Fruit fly (Drosophila melanogaster) whole organism, embryonic: ENCODE results near the gene CG7889.

Experiments used
- Ada2b ChIP-seq: fragments of 200-800 bp; sonication (Bioruptor generic); IDR thresholded peaks from 2 replicates; pipeline ENCODE4 v1.3.6; 2022; ENCODE audit warnings: missing biosample characterization, missing genetic modification characterization
- Atf-2 ChIP-seq: fragments of 200-800 bp; sonication (Bioruptor generic); optimal IDR thresholded peaks from 2 replicates; lab custom pipeline; 2016; ENCODE audit warnings: missing biosample characterization, missing genetic modification characterization
- B-H2 ChIP-seq: fragments of 200-800 bp; sonication (Bioruptor generic); optimal IDR thresholded peaks from 2 replicates; lab custom pipeline; 2018; ENCODE audit warnings: missing biosample characterization, mild to moderate bottlenecking, missing genetic modification characterization
- Bdp1 ChIP-seq: fragments of 200-800 bp; sonication (Bioruptor generic); optimal IDR thresholded peaks from 3 replicates; lab custom pipeline; 2016; ENCODE audit warnings: missing biosample characterization, missing genetic modification characterization
- Bgb ChIP-seq: fragments of 200-800 bp; sonication (Bioruptor generic); IDR thresholded peaks from 2 replicates; pipeline ENCODE4 v1.3.6; 2022; ENCODE audit warnings: missing biosample characterization, missing genetic modification characterization; ENCODE audit not compliant: partially characterized antibody
- C15 ChIP-seq: fragments of 200-800 bp; sonication (Bioruptor generic); IDR thresholded peaks from 3 replicates; pipeline ENCODE4 v1.3.6; 2022; ENCODE audit warnings: missing biosample characterization, missing genetic modification characterization
- CG13775 ChIP-seq: fragments of 200-800 bp; sonication (Bioruptor generic); optimal IDR thresholded peaks from 3 replicates; lab custom pipeline; 2017; ENCODE audit warnings: missing biosample characterization, mild to moderate bottlenecking, missing genetic modification characterization
- CG15269 ChIP-seq: fragments of 200-800 bp; sonication (Bioruptor generic); optimal IDR thresholded peaks from 2 replicates; lab custom pipeline; 2018; ENCODE audit warnings: missing biosample characterization, mild to moderate bottlenecking, missing genetic modification characterization, moderate library complexity
- CG17186 ChIP-seq: fragments of 200-800 bp; sonication (Bioruptor generic); optimal IDR thresholded peaks from 3 replicates; lab custom pipeline; 2017; ENCODE audit warnings: missing biosample characterization, missing genetic modification reagents, missing genetic modification characterization
- CG1792 ChIP-seq: fragments of 200-800 bp; sonication (Bioruptor generic); optimal IDR thresholded peaks from 2 replicates; lab custom pipeline; 2016; ENCODE audit warnings: missing biosample characterization, missing genetic modification characterization
- CG30431 ChIP-seq: fragments of 200-800 bp; sonication (Bioruptor generic); optimal IDR thresholded peaks from 2 replicates; lab custom pipeline; 2017; ENCODE audit warnings: missing biosample characterization, missing genetic modification characterization
- CG4282 ChIP-seq: fragments of 200-800 bp; sonication (Bioruptor generic); optimal IDR thresholded peaks from 2 replicates; lab custom pipeline; 2016; ENCODE audit warnings: missing biosample characterization, missing genetic modification characterization
- CG5245 ChIP-seq: fragments of 200-800 bp; sonication (Bioruptor generic); optimal IDR thresholded peaks from 3 replicates; lab custom pipeline; 2016; ENCODE audit warnings: missing biosample characterization, missing genetic modification characterization
- CG6654 ChIP-seq: fragments of 200-800 bp; sonication (Bioruptor generic); optimal IDR thresholded peaks from 2 replicates; lab custom pipeline; 2017; ENCODE audit warnings: missing biosample characterization, mild to moderate bottlenecking, missing genetic modification characterization
- CG6765 ChIP-seq: fragments of 200-800 bp; sonication (Bioruptor generic); optimal IDR thresholded peaks from 3 replicates; lab custom pipeline; 2017; ENCODE audit warnings: missing biosample characterization, mild to moderate bottlenecking, missing genetic modification characterization
- CG7786 ChIP-seq: fragments of 200-800 bp; sonication (Bioruptor generic); optimal IDR thresholded peaks from 2 replicates; lab custom pipeline; 2016; ENCODE audit warnings: missing biosample characterization, missing genetic modification characterization
- CG8281 ChIP-seq: fragments of 200-800 bp; sonication (Bioruptor generic); optimal IDR thresholded peaks from 2 replicates; lab custom pipeline; 2018; ENCODE audit warnings: missing biosample characterization, mild to moderate bottlenecking, missing genetic modification characterization, moderate library complexity
- CkIIα-i1 ChIP-seq: fragments of 200-800 bp; sonication (Bioruptor generic); IDR thresholded peaks from 2 replicates; pipeline ENCODE4 v1.3.6; 2022; ENCODE audit warnings: missing biosample characterization, missing genetic modification characterization
- HmgZ ChIP-seq: fragments of 200-800 bp; sonication (Bioruptor generic); optimal IDR thresholded peaks from 2 replicates; lab custom pipeline; 2018; ENCODE audit warnings: missing biosample characterization, mild to moderate bottlenecking, missing genetic modification characterization
- Lim3 ChIP-seq: fragments of 200-800 bp; sonication (Bioruptor generic); IDR thresholded peaks from 2 replicates; pipeline ENCODE4 v1.3.6; 2022; ENCODE audit warnings: missing biosample characterization, missing genetic modification characterization
- MBD-R2 ChIP-seq: fragments of 200-800 bp; sonication (Bioruptor generic); IDR thresholded peaks from 2 replicates; pipeline ENCODE4 v1.3.6; 2022; ENCODE audit warnings: missing biosample characterization, missing genetic modification characterization
- Mes4 ChIP-seq: fragments of 200-800 bp; sonication (Bioruptor generic); optimal IDR thresholded peaks from 2 replicates; lab custom pipeline; 2016; ENCODE audit warnings: missing biosample characterization, missing genetic modification characterization
- NFAT ChIP-seq: fragments of 200-800 bp; sonication (Bioruptor generic); IDR thresholded peaks from 2 replicates; pipeline ENCODE4 v1.3.6; 2022; ENCODE audit warnings: missing biosample characterization, missing genetic modification characterization
- Nf-YA ChIP-seq: fragments of 200-800 bp; sonication (Bioruptor generic); IDR thresholded peaks from 2 replicates; pipeline ENCODE4 v1.3.6; 2022; ENCODE audit warnings: missing biosample characterization, missing genetic modification characterization
- NfI ChIP-seq: fragments of 200-800 bp; sonication (Bioruptor generic); optimal IDR thresholded peaks from 3 replicates; lab custom pipeline; 2018; ENCODE audit warnings: missing biosample characterization, mild to moderate bottlenecking, missing genetic modification characterization, moderate library complexity
- Oaz ChIP-seq: fragments of 200-800 bp; sonication (Bioruptor generic); IDR thresholded peaks from 2 replicates; pipeline ENCODE4 v1.3.6; 2022; ENCODE audit warnings: missing biosample characterization, missing genetic modification characterization
- Sox100B ChIP-seq: fragments of 200-800 bp; sonication (Bioruptor generic); optimal IDR thresholded peaks from 3 replicates; lab custom pipeline; 2018; ENCODE audit warnings: missing biosample characterization, mild to moderate bottlenecking, missing genetic modification characterization
- Sox102F ChIP-seq: fragments of 200-800 bp; sonication (Bioruptor generic); optimal IDR thresholded peaks from 2 replicates; lab custom pipeline; 2018; ENCODE audit warnings: missing biosample characterization, mild to moderate bottlenecking, missing genetic modification characterization, moderate library complexity
- bbx ChIP-seq: fragments of 200-800 bp; sonication (Bioruptor generic); IDR thresholded peaks from 2 replicates; pipeline ENCODE4 v1.3.6; 2022; ENCODE audit warnings: missing biosample characterization, missing genetic modification characterization; ENCODE audit not compliant: partially characterized antibody
- cg ChIP-seq: fragments of 200-800 bp; sonication (Bioruptor generic); optimal IDR thresholded peaks from 3 replicates; lab custom pipeline; 2019; ENCODE audit warnings: missing biosample characterization, mild to moderate bottlenecking, missing genetic modification characterization, moderate library complexity
- chinmo ChIP-seq: fragments of 200-800 bp; sonication (Bioruptor generic); IDR thresholded peaks from 4 replicates; pipeline ENCODE4 v1.3.6; 2022; ENCODE audit warnings: missing biosample characterization, missing genetic modification characterization; ENCODE audit not compliant: partially characterized antibody
- chm ChIP-seq: fragments of 200-800 bp; sonication (Bioruptor generic); IDR thresholded peaks from 2 replicates; pipeline ENCODE4 v1.3.6; 2022; ENCODE audit warnings: missing biosample characterization, missing genetic modification characterization
- chn ChIP-seq: fragments of 200-800 bp; sonication (Bioruptor generic); optimal IDR thresholded peaks from 2 replicates; lab custom pipeline; 2016; ENCODE audit warnings: missing biosample characterization, missing genetic modification characterization
- danr ChIP-seq: fragments of 200-800 bp; sonication (Bioruptor generic); IDR thresholded peaks from 2 replicates; pipeline ENCODE4 v1.3.6; 2022; ENCODE audit warnings: missing biosample characterization, missing genetic modification characterization
- ems ChIP-seq: fragments of 200-800 bp; sonication (Bioruptor generic); optimal IDR thresholded peaks from 3 replicates; lab custom pipeline; 2016; ENCODE audit warnings: missing biosample characterization, missing genetic modification characterization
- eyg ChIP-seq: fragments of 200-800 bp; sonication (Bioruptor generic); optimal IDR thresholded peaks from 3 replicates; lab custom pipeline; 2016; ENCODE audit warnings: missing biosample characterization, missing genetic modification characterization
- fd3F ChIP-seq: fragments of 200-800 bp; sonication (Bioruptor generic); optimal IDR thresholded peaks from 2 replicates; lab custom pipeline; 2018; ENCODE audit warnings: missing biosample characterization, mild to moderate bottlenecking, missing genetic modification characterization, moderate library complexity
- gcm2 ChIP-seq: fragments of 200-800 bp; sonication (Bioruptor generic); optimal IDR thresholded peaks from 2 replicates; lab custom pipeline; 2016; ENCODE audit warnings: missing biosample characterization, missing genetic modification characterization
- gfzf ChIP-seq: fragments of 200-800 bp; sonication (Bioruptor generic); optimal IDR thresholded peaks from 2 replicates; lab custom pipeline; 2016; ENCODE audit warnings: missing biosample characterization, mild to moderate bottlenecking, missing genetic modification characterization, moderate library complexity
- h ChIP-seq: fragments of >200 bp; optimal IDR thresholded peaks from 2 replicates; lab custom pipeline; 2017
- insv ChIP-seq, 2 experiments: fragments of 200-800 bp; sonication (Bioruptor generic); optimal IDR thresholded peaks; 3 replicates each; lab custom pipeline; 2016 to 2018; ENCODE audit warnings: missing biosample characterization in 2 of 2, missing genetic modification characterization in 2 of 2
- jing ChIP-seq: fragments of 200-800 bp; sonication (Bioruptor generic); optimal IDR thresholded peaks from 2 replicates; lab custom pipeline; 2018; ENCODE audit warnings: missing biosample characterization, mild to moderate bottlenecking, missing genetic modification characterization
- lola ChIP-seq, 3 experiments: fragments of >200 bp in 2 of 3; fragments of 200-800 bp in 1 of 3; sonication (Bioruptor generic) in 1 of 3; optimal IDR thresholded peaks; 2 replicates each; lab custom pipeline; 2017 to 2019; ENCODE audit warnings: missing biosample characterization in 3 of 3, missing genetic modification characterization in 3 of 3, mild to moderate bottlenecking in 1 of 3, moderate library complexity in 1 of 3
- otp ChIP-seq: fragments of 200-800 bp; sonication (Bioruptor generic); IDR thresholded peaks from 3 replicates; pipeline ENCODE4, ENCODE4 v1.3.6; 2022; ENCODE audit warnings: missing biosample characterization, missing genetic modification characterization
- pan ChIP-seq, 4 experiments: fragments of >200 bp in 3 of 4; fragments of 200-800 bp in 1 of 4; sonication (Bioruptor generic) in 1 of 4; optimal IDR thresholded peaks in 3 of 4; IDR thresholded peaks in 1 of 4; 2 replicates each; pipeline versions ENCODE4 v1.3.6 to Lab custom; 2017 to 2022; ENCODE audit warnings: missing biosample characterization in 2 of 4, missing genetic modification characterization in 2 of 4, mixed read lengths in 1 of 4
- pzg ChIP-seq: fragments of 200-800 bp; sonication (Bioruptor generic); optimal IDR thresholded peaks from 3 replicates; lab custom pipeline; 2018; ENCODE audit warnings: missing biosample characterization, mild to moderate bottlenecking, missing genetic modification characterization, moderate library complexity
- ranshi ChIP-seq: fragments of 200-800 bp; sonication (Bioruptor generic); IDR thresholded peaks from 2 replicates; pipeline ENCODE4 v1.3.6; 2022; ENCODE audit warnings: missing biosample characterization, missing genetic modification characterization
- sisA ChIP-seq: fragments of 200-800 bp; sonication (Bioruptor generic); IDR thresholded peaks from 2 replicates; pipeline ENCODE4 v1.3.6; 2022; ENCODE audit warnings: missing biosample characterization, missing genetic modification characterization
- sob ChIP-seq: fragments of 200-800 bp; sonication (Bioruptor generic); IDR thresholded peaks from 2 replicates; pipeline ENCODE4 v1.3.6; 2022; ENCODE audit warnings: missing biosample characterization, missing genetic modification characterization
- wek ChIP-seq: fragments of 200-800 bp; sonication (Bioruptor generic); optimal IDR thresholded peaks from 3 replicates; lab custom pipeline; 2018; ENCODE audit warnings: missing biosample characterization, mild to moderate bottlenecking, missing genetic modification characterization, moderate library complexity

Gene CG7889

dm6 chrX:19268484-19269068, 25.1 kb downstream of the CG7889 start, which contains the start of gene CG8010 (continued):
- TF ChIP-seq gcm2 (GFP tag; lab: Kevin White, UChicago) (no peak), CG8281 (tag; lab: Kevin White, UChicago) (no peak), gfzf (GFP tag; lab: Kevin White, UChicago) (peak; percentile 35), danr (no peak), HmgZ (tag; lab: Kevin White, UChicago) (peak; percentile 56), CG17186 (GFP tag; lab: Kevin White, UChicago) (peak; percentile 48), bbx (GFP tag; lab: Robert Waterston, UW) (peak; percentile 63), insv (GFP tag; optimal IDR thresholded peaks at IDR 0.05; lab: Kevin White, UChicago) (no peak), B-H2 (peak; percentile 21), sisA (GFP tag; lab: Robert Waterston, UW) (no peak), CkIIα-i1 (GFP tag; lab: Robert Waterston, UW) (no peak), jing (GFP tag; lab: Kevin White, UChicago) (no peak), C15 (GFP tag; lab: Robert Waterston, UW) (no peak), Mes4 (GFP tag; lab: Kevin White, UChicago) (no peak), cg (GFP tag; lab: Kevin White, UChicago) (no peak), ems (peak; percentile 68), NFAT (GFP tag; lab: Robert Waterston, UW) (0 out of 2 replicates have a peak, but pooled peaks have one; percentile 9), chm (GFP tag; lab: Robert Waterston, UW) (peak; percentile 48; the same call in 1 of the 2 replicates), CG6654 (GFP tag; lab: Kevin White, UChicago) (no peak), CG30431 (GFP tag; lab: Kevin White, UChicago) (no peak), NfI (GFP tag; lab: Kevin White, UChicago) (no peak), lola (GFP tag; optimal IDR thresholded peaks at IDR 0.05; lab: Kevin White, UChicago) (no peak), CG13775 (GFP tag; lab: Kevin White, UChicago) (no peak), Atf-2 (GFP tag; lab: Kevin White, UChicago) (no peak), otp (0 out of 3 replicates have a peak, but pooled peaks have one; percentile 17), CG15269 (tag; lab: Kevin White, UChicago) (no peak), wek (GFP tag; lab: Kevin White, UChicago) (no peak), fd3F (GFP tag; lab: Kevin White, UChicago) (no peak), CG4282 (GFP tag; lab: Kevin White, UChicago) (no peak), CG6765 (no peak), MBD-R2 (GFP tag; lab: Robert Waterston, UW) (peak; percentile 89), Ada2b (no peak), Bdp1 (GFP tag; lab: Kevin White, UChicago) (no peak), chinmo (GFP tag; lab: Robert Waterston, UW) (0 out of 4 replicates have a peak, but pooled peaks have one; percentile 67), CG1792 (GFP tag; lab: Kevin White, UChicago) (no peak), Sox102F (GFP tag; lab: Kevin White, UChicago) (no peak), Oaz (GFP tag; lab: Robert Waterston, UW) (no peak), eyg (GFP tag; lab: Kevin White, UChicago) (no peak), sob (GFP tag; lab: Robert Waterston, UW) (0 out of 2 replicates have a peak, but pooled peaks have one; percentile 24), Sox100B (GFP tag; lab: Kevin White, UChicago) (no peak), Bgb (GFP tag; lab: Robert Waterston, UW) (peak; percentile 52; the same call in 1 of the 2 replicates), h (lab: Kevin White, UChicago) (no peak), ranshi (GFP tag; lab: Robert Waterston, UW) (0 out of 2 replicates have a peak, but pooled peaks have one; percentile 34), CG7786 (GFP tag; lab: Kevin White, UChicago) (no peak), Nf-YA (GFP tag; lab: Robert Waterston, UW) (peak; percentile 39; the same call in 1 of the 2 replicates), Lim3 (GFP tag; lab: Robert Waterston, UW) (no peak), chn (GFP tag; lab: Kevin White, UChicago) (no peak), CG5245 (GFP tag; lab: Kevin White, UChicago) (no peak), pzg (peak; percentile 86), pan (optimal IDR thresholded peaks at IDR 0.05; lab: Kevin White, UChicago) (no peak), pan (GFP tag; optimal IDR thresholded peaks at IDR 0.05 in 1 of 2, IDR thresholded peaks at IDR 0.05 in 1 of 2) (peak in 1 of 2 experiments; percentile 13)
